Worm (Caenorhabditis elegans) whole organism, late embryonic: ENCODE measurements around the gene Y66D12A.10.

Source experiments
- C08G9.2 ChIP-seq: sonication (generic microtip); optimal IDR thresholded peaks from 2 replicates; lab custom pipeline; 2016; ENCODE audit warnings: mild to moderate bottlenecking, missing genetic modification characterization, moderate library complexity, missing compliant biosample characterization
- C38D4.7 ChIP-seq: fragments of 200-800 bp; sonication (Bioruptor generic); optimal IDR thresholded peaks from 2 replicates; lab custom pipeline; 2018; ENCODE audit warnings: mild to moderate bottlenecking, missing genetic modification characterization, moderate library complexity, missing compliant biosample characterization
- K02D7.2 ChIP-seq: sonication (generic microtip); optimal IDR thresholded peaks from 2 replicates; lab custom pipeline; 2017; ENCODE audit warnings: mild to moderate bottlenecking, missing genetic modification characterization, missing compliant biosample characterization
- Y22D7AL.16 ChIP-seq: sonication (generic microtip); optimal IDR thresholded peaks from 2 replicates; lab custom pipeline; 2016; ENCODE audit warnings: missing genetic modification characterization, missing compliant biosample characterization
- ceh-14 ChIP-seq: sonication (generic microtip); optimal IDR thresholded peaks from 2 replicates; lab custom pipeline; 2016; ENCODE audit warnings: missing genotype, missing genetic modification characterization, missing compliant biosample characterization
- ceh-6 ChIP-seq: fragments of 200-800 bp; sonication (Bioruptor generic); optimal IDR thresholded peaks from 2 replicates; lab custom pipeline; 2018; ENCODE audit warnings: mild to moderate bottlenecking, missing genetic modification characterization, missing compliant biosample characterization
- dmd-4 ChIP-seq: sonication (generic microtip); optimal IDR thresholded peaks from 2 replicates; lab custom pipeline; 2016; ENCODE audit warnings: borderline replicate concordance, missing genetic modification characterization, missing compliant biosample characterization
- dve-1 ChIP-seq: sonication (generic microtip); optimal IDR thresholded peaks from 2 replicates; lab custom pipeline; 2017; ENCODE audit warnings: antibody characterized with exemption, mild to moderate bottlenecking, missing genetic modification characterization, missing compliant biosample characterization
- elt-2 ChIP-seq: sonication (generic microtip); optimal IDR thresholded peaks from 2 replicates; lab custom pipeline; 2016; ENCODE audit warnings: missing genetic modification reagents, missing genetic modification characterization, missing compliant biosample characterization
- elt-4 ChIP-seq: sonication (generic microtip); optimal IDR thresholded peaks from 2 replicates; lab custom pipeline; 2016; ENCODE audit warnings: missing genetic modification characterization, missing compliant biosample characterization
- ets-4 ChIP-seq: sonication (generic microtip); optimal IDR thresholded peaks from 2 replicates; lab custom pipeline; 2016; ENCODE audit warnings: missing genetic modification characterization, missing compliant biosample characterization
- eyg-1 ChIP-seq: sonication (generic microtip); optimal IDR thresholded peaks from 2 replicates; lab custom pipeline; 2016; ENCODE audit warnings: missing genotype, missing genetic modification characterization, missing compliant biosample characterization
- fax-1 ChIP-seq: sonication (generic microtip); optimal IDR thresholded peaks from 2 replicates; lab custom pipeline; 2016; ENCODE audit warnings: missing genotype, missing genetic modification characterization, missing compliant biosample characterization
- fkh-10 ChIP-seq: fragments of 150-350 bp; optimal IDR thresholded peaks from 2 replicates; lab custom pipeline; 2014; ENCODE audit warnings: missing biosample characterization, missing genetic modification reagents, missing genetic modification characterization
- fkh-6 ChIP-seq: sonication (generic microtip); optimal IDR thresholded peaks from 2 replicates; lab custom pipeline; 2016; ENCODE audit warnings: missing genetic modification characterization, missing compliant biosample characterization
- hlh-15 ChIP-seq: sonication (generic microtip); optimal IDR thresholded peaks from 2 replicates; lab custom pipeline; 2016; ENCODE audit warnings: missing genetic modification characterization, missing compliant biosample characterization
- hlh-30 ChIP-seq: sonication (generic microtip); optimal IDR thresholded peaks from 2 replicates; lab custom pipeline; 2017; ENCODE audit warnings: antibody characterized with exemption, missing genetic modification characterization, missing compliant biosample characterization; ENCODE audit not compliant: insufficient read depth
- hlh-6 ChIP-seq: sonication (generic microtip); optimal IDR thresholded peaks from 2 replicates; lab custom pipeline; 2016; ENCODE audit warnings: missing genotype, missing genetic modification characterization, missing compliant biosample characterization
- lim-6 ChIP-seq: sonication (generic microtip); optimal IDR thresholded peaks from 2 replicates; lab custom pipeline; 2016; ENCODE audit warnings: missing genetic modification characterization, missing compliant biosample characterization
- madf-2 ChIP-seq: sonication (generic microtip); optimal IDR thresholded peaks from 2 replicates; lab custom pipeline; 2017; ENCODE audit warnings: missing genetic modification characterization, missing compliant biosample characterization
- nfya-1 ChIP-seq: sonication (generic microtip); optimal IDR thresholded peaks from 2 replicates; lab custom pipeline; 2017; ENCODE audit warnings: missing genetic modification characterization, mild to moderate bottlenecking, missing compliant biosample characterization, antibody characterized with exemption, moderate library complexity
- npax-4 ChIP-seq: sonication (generic microtip); optimal IDR thresholded peaks from 2 replicates; lab custom pipeline; 2016; ENCODE audit warnings: missing genetic modification characterization, missing compliant biosample characterization
- odd-2 ChIP-seq: sonication (generic microtip); optimal IDR thresholded peaks from 2 replicates; lab custom pipeline; 2017; ENCODE audit warnings: antibody characterized with exemption, mild to moderate bottlenecking, missing genetic modification characterization, missing compliant biosample characterization
- pha-4 ChIP-seq: fragments of 150-350 bp; optimal IDR thresholded peaks from 2 replicates; lab custom pipeline; 2018; ENCODE audit warnings: missing biosample characterization, missing genetic modification reagents, missing genetic modification characterization
- pqm-1 ChIP-seq: sonication (generic microtip); optimal IDR thresholded peaks from 2 replicates; lab custom pipeline; 2016; ENCODE audit warnings: missing genetic modification characterization, missing compliant biosample characterization
- ref-2 ChIP-seq: sonication (generic microtip); optimal IDR thresholded peaks from 2 replicates; lab custom pipeline; 2016; ENCODE audit warnings: missing genetic modification characterization, missing compliant biosample characterization
- sox-4 ChIP-seq: sonication (generic microtip); optimal IDR thresholded peaks from 2 replicates; lab custom pipeline; 2017; ENCODE audit warnings: mild to moderate bottlenecking, missing genetic modification characterization, inconsistent platforms, missing compliant biosample characterization
- syd-9 ChIP-seq: sonication (generic microtip); optimal IDR thresholded peaks from 2 replicates; lab custom pipeline; 2016; ENCODE audit warnings: mild to moderate bottlenecking, missing genetic modification characterization, moderate library complexity, missing compliant biosample characterization
- tbx-2 ChIP-seq: sonication (generic microtip); optimal IDR thresholded peaks from 2 replicates; lab custom pipeline; 2016; ENCODE audit warnings: missing genetic modification characterization, missing compliant biosample characterization
- tbx-7 ChIP-seq: sonication (generic microtip); optimal IDR thresholded peaks from 2 replicates; lab custom pipeline; 2016; ENCODE audit warnings: missing genotype, missing genetic modification characterization, missing compliant biosample characterization
- ttx-3 ChIP-seq: sonication (generic microtip); optimal IDR thresholded peaks from 2 replicates; lab custom pipeline; 2016; ENCODE audit warnings: missing genetic modification reagents, missing genetic modification characterization, missing compliant biosample characterization
- unc-42 ChIP-seq: sonication (generic microtip); optimal IDR thresholded peaks from 2 replicates; lab custom pipeline; 2016; ENCODE audit warnings: missing genotype, missing genetic modification characterization, missing compliant biosample characterization
- unc-55 ChIP-seq: sonication (generic microtip); optimal IDR thresholded peaks from 2 replicates; lab custom pipeline; 2017; ENCODE audit warnings: missing biosample characterization, missing genetic modification reagents, missing genetic modification characterization
- unc-86 ChIP-seq: sonication (generic microtip); optimal IDR thresholded peaks from 2 replicates; lab custom pipeline; 2016; ENCODE audit warnings: missing genetic modification characterization, missing compliant biosample characterization
- zip-5 ChIP-seq: sonication (generic microtip); optimal IDR thresholded peaks from 2 replicates; lab custom pipeline; 2016; ENCODE audit warnings: missing genetic modification characterization, missing compliant biosample characterization

Y66D12A.10 gene

DNA sequence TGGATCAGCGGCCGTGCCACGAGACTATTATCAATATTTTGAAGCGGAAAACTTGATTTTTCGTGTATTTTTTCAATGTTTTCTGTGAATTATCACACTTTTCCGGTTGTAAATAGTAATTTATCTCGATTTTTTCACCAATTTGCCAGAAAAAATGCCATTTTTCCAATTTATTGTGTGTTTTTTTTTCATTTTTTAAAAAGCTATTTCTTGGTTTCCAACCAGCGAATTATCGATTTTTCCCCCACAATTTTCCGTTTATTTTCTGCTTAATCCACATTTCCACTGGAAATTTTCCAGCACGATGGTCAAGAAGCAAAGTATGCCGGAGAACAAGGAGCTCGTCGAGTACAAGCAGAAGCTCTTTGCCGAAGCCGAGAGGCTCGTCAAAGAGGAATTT is 2.2 kb downstream of the Y66D12A.10 start, which contains the start of gene psme-3:
Gene psme-3, plus strand, starts transcription at position 301 of the 400 bp plus-strand sequence.
- TF ChIP-seq dve-1 (no peak), fax-1 (no peak)

DNA sequence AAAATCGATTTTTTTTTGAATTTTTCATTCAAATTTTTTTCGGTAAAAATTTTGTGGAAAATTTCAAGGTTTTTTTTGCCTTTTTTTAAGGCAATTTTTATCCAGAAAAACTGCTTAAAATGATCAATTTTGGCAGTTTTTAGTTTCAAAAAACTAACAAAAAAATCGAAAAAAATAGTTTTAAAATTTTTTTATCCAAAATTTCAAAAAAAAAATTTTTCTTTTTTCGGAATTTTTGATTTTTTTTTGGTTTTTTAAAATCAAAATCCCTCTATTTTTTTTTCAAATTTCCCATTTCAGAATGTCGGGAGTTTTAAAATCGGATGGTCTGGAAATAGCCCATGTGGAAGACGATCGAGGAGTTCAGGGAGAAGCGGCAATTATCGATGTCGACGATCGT is 8.2 kb downstream of the Y66D12A.10 start, which contains the start of gene Y66D12A.8:
Gene Y66D12A.8, plus strand, starts transcription at position 301 of the 400 bp plus-strand sequence.
- TF ChIP-seq C08G9.2 (tag; lab: Kevin White, UChicago) (no peak), ttx-3 (tag; lab: Kevin White, UChicago) (no peak), odd-2 (no peak), madf-2 (tag; lab: Kevin White, UChicago) (no peak), fkh-6 (tag; lab: Kevin White, UChicago) (no peak), K02D7.2 (no peak), tbx-2 (tag; lab: Kevin White, UChicago) (no peak), nfya-1 (tag; lab: Kevin White, UChicago) (no peak)

DNA sequence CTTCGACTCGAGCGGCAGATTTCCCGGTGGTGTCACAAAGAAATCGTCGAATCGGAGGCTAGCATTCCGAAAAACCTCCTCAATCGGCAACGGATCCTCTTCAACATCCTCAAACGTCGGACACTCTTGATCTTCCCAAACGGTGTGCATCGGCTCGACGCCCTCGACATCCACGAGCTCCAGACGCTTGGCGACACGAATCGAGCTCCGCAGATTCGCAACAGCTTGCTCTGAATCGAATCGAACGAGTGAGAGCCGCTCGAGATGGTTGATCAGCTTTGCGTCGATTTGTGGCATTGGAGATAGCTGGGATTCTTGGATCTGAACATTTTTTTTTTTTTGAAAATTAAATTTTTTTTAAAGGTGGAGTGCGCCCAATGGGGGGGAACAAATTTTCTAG is 13.7 kb downstream of the Y66D12A.10 start:
- TF ChIP-seq zip-5 (tag; lab: Kevin White, UChicago) (no peak), hlh-30 (tag; lab: Kevin White, UChicago) (no peak), unc-55 (no peak), Y22D7AL.16 (tag; lab: Kevin White, UChicago) (no peak), hlh-15 (tag; lab: Kevin White, UChicago) (no peak), odd-2 (no peak), pqm-1 (no peak), nfya-1 (tag; lab: Kevin White, UChicago) (no peak), C38D4.7 (no peak), elt-2 (tag; lab: Kevin White, UChicago) (no peak), pha-4 (no peak), tbx-7 (tag; lab: Kevin White, UChicago) (no peak), ceh-6 (GFP tag; lab: Kevin White, UChicago) (no peak), npax-4 (tag; lab: Kevin White, UChicago) (no peak), ceh-14 (tag; lab: Kevin White, UChicago) (no peak), unc-86 (tag; lab: Kevin White, UChicago) (no peak)

DNA sequence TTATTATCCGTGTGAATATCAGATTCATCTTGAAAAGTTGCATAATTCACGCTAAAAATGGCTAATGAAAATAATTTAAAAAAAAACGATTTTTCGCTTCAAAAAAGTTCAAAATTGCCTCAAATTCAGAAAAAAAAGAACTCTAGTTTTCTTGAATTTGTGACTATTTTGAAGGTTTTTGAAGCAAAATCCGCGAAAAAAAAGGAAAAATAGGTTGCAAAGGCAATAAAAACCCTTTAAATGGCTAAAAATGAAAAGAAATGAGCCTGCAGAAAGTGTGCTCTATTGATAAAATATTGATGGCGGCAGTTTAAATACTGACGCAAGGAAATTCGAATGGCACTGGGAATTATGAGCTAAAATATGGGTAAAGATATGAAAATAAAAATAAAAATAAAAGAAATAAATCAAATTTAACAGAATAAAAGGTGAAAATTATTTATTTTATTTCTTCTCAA is 14.8 kb downstream of the Y66D12A.10 start, which contains the start of gene Y66D12A.7:
Gene Y66D12A.7, minus strand, starts transcription at position 51 of the 458 bp plus-strand sequence.
- TF ChIP-seq madf-2 (tag; lab: Kevin White, UChicago): no peak
- no peak for TF ChIP-seq hlh-30 (tag; lab: Kevin White, UChicago)
- no peak for TF ChIP-seq npax-4 (tag; lab: Kevin White, UChicago)
- TF ChIP-seq unc-42: no peak
- TF ChIP-seq dmd-4: no peak
- TF ChIP-seq hlh-6 (tag; lab: Kevin White, UChicago): no peak
- no peak for TF ChIP-seq elt-4 (tag; lab: Kevin White, UChicago)
- no peak for TF ChIP-seq ttx-3 (tag; lab: Kevin White, UChicago)
- TF ChIP-seq ets-4 (tag; lab: Kevin White, UChicago): no peak
- no peak for TF ChIP-seq unc-86 (tag; lab: Kevin White, UChicago)
- TF ChIP-seq eyg-1 (tag; lab: Kevin White, UChicago): no peak
- TF ChIP-seq sox-4 (tag; lab: Kevin White, UChicago): no peak
- TF ChIP-seq fax-1: no peak
- no peak for TF ChIP-seq hlh-15 (tag; lab: Kevin White, UChicago)
- TF ChIP-seq ref-2 (tag; lab: Kevin White, UChicago): no peak
- TF ChIP-seq pha-4: no peak
- no peak for TF ChIP-seq fkh-10 (GFP tag; lab: Kevin White, UChicago)
- no peak for TF ChIP-seq lim-6 (tag; lab: Kevin White, UChicago)
- no peak for TF ChIP-seq syd-9
